Worm (Caenorhabditis elegans): Measurements from ENCODE around the gene T28C12.15.

DNA sequence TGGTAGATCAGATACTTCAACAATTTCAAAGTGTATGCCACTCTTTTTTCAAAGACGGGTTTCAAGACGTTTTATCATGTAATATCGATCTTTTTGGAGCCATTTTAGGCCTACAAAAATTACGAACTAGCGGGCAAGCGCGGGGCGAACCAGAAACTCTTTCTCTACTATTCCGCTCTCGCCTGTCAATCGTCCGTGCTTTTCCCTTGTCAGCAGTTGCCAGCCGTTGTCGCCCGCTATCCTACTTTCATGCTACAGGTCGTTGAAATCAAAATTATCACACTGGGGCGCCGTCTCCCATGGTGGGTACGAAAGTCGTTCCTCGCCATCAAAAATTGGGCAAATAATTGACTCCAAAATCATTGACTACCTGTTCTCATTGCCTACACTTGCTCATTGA, 20.5 kb downstream of the T28C12.15 start:
- TF ChIP-seq sox-4 (tag; optimal IDR thresholded peaks at IDR 0.05) (no peak), unc-55 (GFP tag; optimal IDR thresholded peaks at IDR 0.05) (no peak), pag-3 (tag; optimal IDR thresholded peaks at IDR 0.05; ENCODE audit: borderline replicate concordance) (no peak), madf-2 (tag; optimal IDR thresholded peaks at IDR 0.05) (no peak), fax-1 (tag; optimal IDR thresholded peaks at IDR 0.05) (no peak), pha-4 (tag; optimal IDR thresholded peaks at IDR 0.05) (no peak), nhr-232 (tag; optimal IDR thresholded peaks at IDR 0.05) (no peak), nfya-1 (tag; optimal IDR thresholded peaks at IDR 0.05) (no peak), lim-6 (tag; optimal IDR thresholded peaks at IDR 0.05) (no peak), ets-4 (tag; optimal IDR thresholded peaks at IDR 0.05) (no peak), ceh-18 (tag; optimal IDR thresholded peaks at IDR 0.05) (no peak), pqm-1 (tag; optimal IDR thresholded peaks at IDR 0.05) (no peak)
